Fruit fly (Drosophila melanogaster): ENCODE data around the gene CycT.

The CycT gene

dm6 chr3L:17529511-17530194 is 27.9 kb downstream of the CycT start, which contains the start of the genes Edc3 and Nedd4 (continued):
- TF ChIP-seq chn (GFP tag; optimal IDR thresholded peaks at IDR 0.05) (no peak), bigmax (GFP tag; optimal IDR thresholded peaks at IDR 0.05) (no peak), HHEX (GFP tag; optimal IDR thresholded peaks at IDR 0.05) (no peak), trem (tag; optimal IDR thresholded peaks at IDR 0.05) (peak; percentile 76), HLH4C (GFP tag; IDR thresholded peaks at IDR 0.05; ENCODE audit: partially characterized antibody) (no peak), Atf3 (GFP tag; optimal IDR thresholded peaks at IDR 0.05) (no peak), Hmr (GFP tag; optimal IDR thresholded peaks at IDR 0.05) (peak; percentile 55), zf30C (GFP tag; optimal IDR thresholded peaks at IDR 0.05) (no peak), Chrac-16 (GFP tag; optimal IDR thresholded peaks at IDR 0.05) (no peak), CG9876 (GFP tag; optimal IDR thresholded peaks at IDR 0.05) (no peak), Oli (tag; optimal IDR thresholded peaks at IDR 0.05) (no peak), CG3847 (GFP tag; IDR thresholded peaks at IDR 0.05) (no peak), Nf-YC (tag; optimal IDR thresholded peaks at IDR 0.05) (peak; percentile 54), Fer1 (GFP tag; optimal IDR thresholded peaks at IDR 0.05) (peak; percentile 5), Trl (optimal IDR thresholded peaks at IDR 0.05) (no peak), Trl (GFP tag; optimal IDR thresholded peaks at IDR 0.05) (no peak), Camta (GFP tag; optimal IDR thresholded peaks at IDR 0.05) (no peak), Fer2 (tag; optimal IDR thresholded peaks at IDR 0.05) (no peak), Nf-YB (GFP tag; optimal IDR thresholded peaks at IDR 0.05) (no peak), yki (optimal IDR thresholded peaks at IDR 0.05) (no peak), Usf (GFP tag; optimal IDR thresholded peaks at IDR 0.05) (no peak), CG11085 (GFP tag; IDR thresholded peaks at IDR 0.05) (no peak), p53 (GFP tag; optimal IDR thresholded peaks at IDR 0.05) (no peak), Atf-2 (GFP tag; optimal IDR thresholded peaks at IDR 0.05) (no peak), CG18011 (GFP tag; optimal IDR thresholded peaks at IDR 0.05) (no peak), Kr (GFP tag; optimal IDR thresholded peaks at IDR 0.05) (no peak), Xrp1 (GFP tag; IDR thresholded peaks at IDR 0.05) (no peak), sqz (GFP tag; optimal IDR thresholded peaks at IDR 0.05) (no peak), ranshi (GFP tag; IDR thresholded peaks at IDR 0.05) (no peak), Xbp1 (GFP tag; optimal IDR thresholded peaks at IDR 0.05) (no peak), CG6175 (GFP tag; IDR thresholded peaks at IDR 0.05) (no peak), CG6272 (GFP tag; IDR thresholded peaks at IDR 0.05) (no peak), CG13296 (GFP tag; optimal IDR thresholded peaks at IDR 0.05) (no peak), CG31224 (GFP tag; IDR thresholded peaks at IDR 0.05) (no peak), caup (GFP tag; optimal IDR thresholded peaks at IDR 0.05; ENCODE audit: severe bottlenecking) (no peak), CG30431 (GFP tag; optimal IDR thresholded peaks at IDR 0.05) (no peak), CG8388 (GFP tag; optimal IDR thresholded peaks at IDR 0.05) (no peak), otp (GFP tag; IDR thresholded peaks at IDR 0.05) (no peak), CTCF (GFP tag; optimal IDR thresholded peaks at IDR 0.05) (peak; percentile 38), kni (GFP tag; optimal IDR thresholded peaks at IDR 0.05) (no peak), wek (GFP tag; optimal IDR thresholded peaks at IDR 0.05) (no peak), CG31365 (tag; optimal IDR thresholded peaks at IDR 0.05) (no peak), CG7556 (GFP tag; optimal IDR thresholded peaks at IDR 0.05) (no peak), CG11093 (GFP tag; IDR thresholded peaks at IDR 0.05) (no peak), CG17385 (GFP tag; optimal IDR thresholded peaks at IDR 0.05) (peak; percentile 94), CG5180 (GFP tag; optimal IDR thresholded peaks at IDR 0.05) (no peak), CG14710 (tag; optimal IDR thresholded peaks at IDR 0.05) (peak; percentile 78), CG13123 (GFP tag; optimal IDR thresholded peaks at IDR 0.05) (no peak), H2.0 (GFP tag; IDR thresholded peaks at IDR 0.05) (no peak), Dip3 (GFP tag; optimal IDR thresholded peaks at IDR 0.05) (no peak), fd102C (GFP tag; optimal IDR thresholded peaks at IDR 0.05) (no peak), CG4360 (GFP tag; IDR thresholded peaks at IDR 0.05) (no peak)
